Worm (Caenorhabditis elegans) whole organism, young adult: ENCODE results near the gene srw-141.
"Not testable (repeated sequence)": the region's sequence is repeated elsewhere in the genome, so short reads cannot be mapped to it uniquely, and the experiment has no call there.

ENCODE experiments used
- D2030.7 ChIP-seq: fragments of 200-800 bp; sonication (Bioruptor generic); IDR thresholded peaks from 2 replicates; pipeline ENCODE4 v1.3.6; 2022; ENCODE audit warnings: missing genetic modification reagents, missing genetic modification characterization, missing compliant biosample characterization
- F33H1.4 ChIP-seq: fragments of 200-800 bp; sonication (Bioruptor generic); IDR thresholded peaks from 2 replicates; pipeline ENCODE4 v1.3.6; 2022; ENCODE audit warnings: missing genetic modification reagents, missing genetic modification characterization, missing compliant biosample characterization
- F49E8.2 ChIP-seq: sonication (generic microtip); optimal IDR thresholded peaks from 3 replicates; lab custom pipeline; 2017; ENCODE audit warnings: missing genetic modification characterization, mild to moderate bottlenecking, missing compliant biosample characterization, antibody characterized with exemption, moderate library complexity; ENCODE audit not compliant: insufficient read depth
- K11D2.4 ChIP-seq: fragments of 200-800 bp; sonication (Bioruptor generic); IDR thresholded peaks from 2 replicates; pipeline ENCODE4 v1.3.6; 2022; ENCODE audit warnings: missing genetic modification reagents, missing genetic modification characterization, missing compliant biosample characterization
- K12H6.12 ChIP-seq: fragments of 200-800 bp; sonication (Bioruptor generic); optimal IDR thresholded peaks from 2 replicates; lab custom pipeline; 2018; ENCODE audit warnings: mild to moderate bottlenecking, missing genetic modification characterization, missing compliant biosample characterization
- T07F8.4 ChIP-seq: sonication (generic microtip); optimal IDR thresholded peaks from 2 replicates; lab custom pipeline; 2016; ENCODE audit warnings: mild to moderate bottlenecking, missing genetic modification characterization, moderate library complexity, missing compliant biosample characterization
- Y53F4B.3 ChIP-seq: fragments of 200-800 bp; sonication (Bioruptor generic); IDR thresholded peaks from 2 replicates; pipeline ENCODE4 v1.3.6; 2022; ENCODE audit warnings: missing genetic modification reagents, missing genetic modification characterization, missing compliant biosample characterization
- Y67H2A.10 ChIP-seq: fragments of 200-800 bp; sonication (Bioruptor generic); conservative IDR thresholded peaks from 2 replicates; pipeline ENCODE4 v1.3.6; 2022; ENCODE audit warnings: missing genetic modification reagents, missing genetic modification characterization, missing compliant biosample characterization
- Y79H2A.3 ChIP-seq: fragments of 200-800 bp; sonication (Bioruptor generic); conservative IDR thresholded peaks from 2 replicates; pipeline ENCODE4 v1.3.6; 2022; ENCODE audit warnings: missing genetic modification reagents, missing genetic modification characterization, missing compliant biosample characterization
- akir-1 ChIP-seq: fragments of 200-800 bp; sonication (Bioruptor generic); optimal IDR thresholded peaks from 2 replicates; lab custom pipeline; 2018; ENCODE audit warnings: mild to moderate bottlenecking, missing genetic modification characterization, moderate library complexity, missing compliant biosample characterization
- aptf-2 ChIP-seq: fragments of 200-800 bp; sonication (Bioruptor generic); conservative IDR thresholded peaks from 2 replicates; pipeline ENCODE4 v1.3.6; 2022; ENCODE audit warnings: missing genetic modification reagents, missing genetic modification characterization, missing compliant biosample characterization
- bed-2 ChIP-seq: fragments of 200-800 bp; sonication (Bioruptor generic); IDR thresholded peaks from 2 replicates; pipeline ENCODE4 v1.3.6; 2022; ENCODE audit warnings: missing genetic modification reagents, missing genetic modification characterization, missing compliant biosample characterization
- ccch-3 ChIP-seq: fragments of 200-800 bp; sonication (Bioruptor generic); optimal IDR thresholded peaks from 2 replicates; lab custom pipeline; 2018; ENCODE audit warnings: mild to moderate bottlenecking, missing genetic modification characterization, missing compliant biosample characterization
- ceh-27 ChIP-seq: fragments of 200-800 bp; sonication (Bioruptor generic); optimal IDR thresholded peaks from 2 replicates; lab custom pipeline; 2018; ENCODE audit warnings: mild to moderate bottlenecking, missing genetic modification characterization, moderate library complexity, missing compliant biosample characterization
- ceh-79 ChIP-seq: sonication (generic microtip); optimal IDR thresholded peaks from 2 replicates; lab custom pipeline; 2017; ENCODE audit warnings: mild to moderate bottlenecking, missing genetic modification characterization, missing compliant biosample characterization
- chd-7 ChIP-seq: sonication (generic microtip); optimal IDR thresholded peaks from 2 replicates; lab custom pipeline; 2016; ENCODE audit warnings: mild to moderate bottlenecking, missing genetic modification characterization, moderate library complexity, missing compliant biosample characterization
- die-1 ChIP-seq: sonication (generic microtip); optimal IDR thresholded peaks from 2 replicates; lab custom pipeline; 2016; ENCODE audit warnings: missing genotype, mild to moderate bottlenecking, missing genetic modification characterization, missing compliant biosample characterization
- dpff-1 ChIP-seq: sonication (generic microtip); optimal IDR thresholded peaks from 2 replicates; lab custom pipeline; 2017; ENCODE audit warnings: mild to moderate bottlenecking, missing genetic modification characterization, missing compliant biosample characterization
- ets-4 ChIP-seq: fragments of 200-800 bp; sonication (Bioruptor generic); optimal IDR thresholded peaks from 2 replicates; lab custom pipeline; 2018; ENCODE audit warnings: mild to moderate bottlenecking, missing genetic modification characterization, missing compliant biosample characterization
- lin-40 ChIP-seq: sonication (generic microtip); optimal IDR thresholded peaks from 2 replicates; lab custom pipeline; 2016; ENCODE audit warnings: missing genetic modification characterization, mild to moderate bottlenecking, missing compliant biosample characterization, missing genotype, missing genetic modification reagents
- lsy-27 ChIP-seq: sonication (generic microtip); optimal IDR thresholded peaks from 2 replicates; lab custom pipeline; 2017; ENCODE audit warnings: missing genetic modification characterization, mild to moderate bottlenecking, missing compliant biosample characterization, antibody characterized with exemption, missing genotype, borderline replicate concordance; ENCODE audit not compliant: insufficient read depth
- madf-3 ChIP-seq: fragments of 200-800 bp; sonication (Bioruptor generic); IDR thresholded peaks from 2 replicates; pipeline ENCODE4 v1.3.6; 2022; ENCODE audit warnings: missing genetic modification reagents, missing genetic modification characterization, missing compliant biosample characterization
- madf-8 ChIP-seq: fragments of 200-800 bp; sonication (Bioruptor generic); conservative IDR thresholded peaks from 2 replicates; pipeline ENCODE4 v1.3.6; 2022; ENCODE audit warnings: missing genetic modification reagents, missing genetic modification characterization, missing compliant biosample characterization
- mes-4 ChIP-seq: sonication (generic microtip); optimal IDR thresholded peaks from 2 replicates; lab custom pipeline; 2016; ENCODE audit warnings: missing genotype, missing genetic modification characterization, missing compliant biosample characterization
- rec-8 ChIP-seq, 2 experiments: sonication (generic microtip); optimal IDR thresholded peaks; 2 replicates each; lab custom pipeline; 2016; ENCODE audit warnings: mild to moderate bottlenecking in 2 of 2, missing genetic modification characterization in 2 of 2, missing genetic modification reagents in 2 of 2, missing genotype in 2 of 2, missing biosample characterization in 1 of 2, missing compliant biosample characterization in 1 of 2, moderate library complexity in 1 of 2
- repo-1 ChIP-seq: sonication (generic microtip); optimal IDR thresholded peaks from 2 replicates; lab custom pipeline; 2017; ENCODE audit warnings: mild to moderate bottlenecking, missing genetic modification characterization, missing compliant biosample characterization
- snpc-1.1 ChIP-seq: sonication (generic microtip); optimal IDR thresholded peaks from 2 replicates; lab custom pipeline; 2017; ENCODE audit warnings: missing genetic modification characterization, mild to moderate bottlenecking, missing compliant biosample characterization, antibody characterized with exemption, moderate library complexity, missing genotype, missing genetic modification reagents; ENCODE audit not compliant: insufficient read depth
- tbx-9 ChIP-seq: sonication (generic microtip); optimal IDR thresholded peaks from 2 replicates; lab custom pipeline; 2016; ENCODE audit warnings: borderline replicate concordance, missing genetic modification characterization, inconsistent platforms, missing compliant biosample characterization
- tlf-1 ChIP-seq: fragments of 200-800 bp; sonication (Bioruptor generic); optimal IDR thresholded peaks from 2 replicates; lab custom pipeline; 2018; ENCODE audit warnings: mild to moderate bottlenecking, missing genetic modification characterization, missing compliant biosample characterization
- unc-130 ChIP-seq: sonication (generic microtip); optimal IDR thresholded peaks from 2 replicates; lab custom pipeline; 2016; ENCODE audit warnings: missing genetic modification reagents, missing genetic modification characterization, missing compliant biosample characterization
- unc-62 ChIP-seq: fragments of 150-350 bp; optimal IDR thresholded peaks from 2 replicates; lab custom pipeline; 2014; ENCODE audit warnings: missing biosample characterization, missing genetic modification reagents, missing genetic modification characterization
- ztf-22 ChIP-seq: fragments of 200-800 bp; sonication (Bioruptor generic); optimal IDR thresholded peaks from 2 replicates; lab custom pipeline; 2018; ENCODE audit warnings: mild to moderate bottlenecking, missing genetic modification characterization, moderate library complexity, missing compliant biosample characterization
- ztf-25 ChIP-seq: fragments of 200-800 bp; sonication (Bioruptor generic); IDR thresholded peaks from 2 replicates; pipeline ENCODE4 v1.3.6; 2022; ENCODE audit warnings: missing genetic modification reagents, missing genetic modification characterization, missing compliant biosample characterization
- ztf-3 ChIP-seq: fragments of 200-800 bp; sonication (Bioruptor generic); optimal IDR thresholded peaks from 2 replicates; lab custom pipeline; 2018; ENCODE audit warnings: mild to moderate bottlenecking, missing genetic modification characterization, missing compliant biosample characterization

The srw-141 gene

ce11 chrV:2960894-2961293 lies 22.5 kb upstream of the srw-141 start, which contains the start of gene srw-144:
TSS of gene srw-144 (minus strand) at chrV:2960994.
- TF ChIP-seq K12H6.12 (tag; lab: Kevin White, UChicago), result no peak
- no peak for TF ChIP-seq unc-62 (GFP tag; lab: Kevin White, UChicago)
- TF ChIP-seq ztf-25, result no peak
- no peak for TF ChIP-seq Y53F4B.3
- TF ChIP-seq mes-4 (tag; lab: Kevin White, UChicago), result no peak
- TF ChIP-seq unc-130 (GFP tag; lab: Kevin White, UChicago), result no peak
- no peak for TF ChIP-seq madf-8 (GFP tag; lab: Robert Waterston, UW)
- TF ChIP-seq F33H1.4 (GFP tag; lab: Robert Waterston, UW), result no peak
- TF ChIP-seq ztf-3 (GFP tag; lab: Kevin White, UChicago), result no peak
- no peak for TF ChIP-seq ccch-3 (GFP tag; lab: Kevin White, UChicago)
- TF ChIP-seq, all 124 proteins: peak for 0

- TF ChIP-seq ceh-27 (GFP tag; lab: Kevin White, UChicago) (no peak), mes-4 (tag; lab: Kevin White, UChicago) (no peak), tlf-1 (GFP tag; lab: Kevin White, UChicago) (no peak), ztf-22 (GFP tag; lab: Kevin White, UChicago) (no peak), madf-3 (GFP tag; lab: Robert Waterston, UW) (no peak), die-1 (tag; lab: Kevin White, UChicago) (no peak), K11D2.4 (GFP tag; lab: Robert Waterston, UW) (no peak), D2030.7 (GFP tag; lab: Robert Waterston, UW) (no peak), aptf-2 (GFP tag; lab: Robert Waterston, UW) (no peak)
These were observed 19.8 kb upstream of the srw-141 start, which contains the start of gene srw-142 for ce11 chrV:2958202-2958601. TSS of gene srw-142 (minus strand) at chrV:2958302.

- not testable (repeated sequence) for TF ChIP-seq bed-2 (GFP tag; lab: Robert Waterston, UW); akir-1 (GFP tag; lab: Kevin White, UChicago); lsy-27
- TF ChIP-seq, all 124 proteins: peak for 0; not testable (repeated sequence) for 124
These were observed 16.9 kb upstream of the srw-141 start, which contains the start of gene srh-248 for ce11 chrV:2955342-2955741. TSS of gene srh-248 (minus strand) at chrV:2955442.

DNA sequence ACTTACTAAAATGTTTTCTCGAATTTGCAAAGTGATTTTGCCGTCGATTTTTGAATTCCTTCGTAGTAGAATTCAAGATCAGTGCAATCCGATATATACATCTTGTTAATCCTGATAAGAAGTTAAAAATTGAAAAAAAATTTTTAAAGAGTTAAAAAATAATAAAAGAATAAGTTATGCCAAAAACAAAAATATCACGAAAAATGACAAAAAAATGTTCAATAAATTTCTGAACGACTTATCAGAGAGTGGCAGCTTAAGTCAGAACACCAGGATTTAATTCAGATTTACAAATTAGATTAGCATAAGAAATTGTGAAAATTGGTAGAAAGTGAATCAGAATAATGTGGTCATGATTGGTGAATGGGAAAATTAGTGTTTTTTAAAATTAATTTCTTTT lies 13.7 kb upstream of the srw-141 start, which contains the start of gene srw-122:
Gene srw-122 (minus strand): TSS at position 101 of the 400 bp plus-strand sequence.
- TF ChIP-seq snpc-1.1 (tag; lab: Kevin White, UChicago); ceh-79; F49E8.2 (tag; lab: Kevin White, UChicago): not testable (repeated sequence)

DNA sequence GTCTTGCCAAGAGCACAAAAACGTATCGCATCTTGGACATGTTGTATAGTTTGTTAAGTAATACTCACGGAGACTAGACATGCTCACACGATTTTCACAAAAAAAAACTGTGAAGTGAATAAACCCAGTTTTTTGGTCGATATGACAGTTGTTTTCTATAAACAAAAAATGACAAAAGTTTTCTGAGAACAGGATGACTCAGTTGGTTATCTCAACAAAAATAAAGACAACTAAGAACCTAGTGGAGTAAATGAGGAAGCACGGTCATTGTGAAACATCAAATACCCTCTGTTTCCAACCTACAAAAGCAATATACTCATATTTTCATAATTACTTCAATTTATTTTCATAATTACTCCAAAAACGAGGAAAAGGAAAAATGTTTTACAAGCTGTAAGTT lies 7.2 kb upstream of the srw-141 start, which contains the start of gene srh-87:
Gene srh-87 (minus strand): TSS at position 101 of the 400 bp plus-strand sequence.
- TF ChIP-seq dpff-1 (tag; lab: Kevin White, UChicago) (no peak), ztf-22 (GFP tag; lab: Kevin White, UChicago) (no peak), aptf-2 (GFP tag; lab: Robert Waterston, UW) (no peak), rec-8 (tag; optimal IDR thresholded peaks at IDR 0.05; lab: Kevin White, UChicago) (no peak), Y79H2A.3 (GFP tag; lab: Robert Waterston, UW) (no peak), ets-4 (GFP tag; lab: Kevin White, UChicago) (no peak), repo-1 (tag; lab: Kevin White, UChicago) (no peak), K12H6.12 (tag; lab: Kevin White, UChicago) (no peak), bed-2 (GFP tag; lab: Robert Waterston, UW) (no peak), chd-7 (tag; lab: Kevin White, UChicago) (no peak), tbx-9 (no peak), lin-40 (tag; lab: Kevin White, UChicago) (no peak), Y67H2A.10 (GFP tag; lab: Robert Waterston, UW) (no peak), T07F8.4 (tag; lab: Kevin White, UChicago) (no peak)
